Worm (Caenorhabditis elegans): ENCODE measurements around the gene C14A6.5.

The C14A6.5 gene

DNA sequence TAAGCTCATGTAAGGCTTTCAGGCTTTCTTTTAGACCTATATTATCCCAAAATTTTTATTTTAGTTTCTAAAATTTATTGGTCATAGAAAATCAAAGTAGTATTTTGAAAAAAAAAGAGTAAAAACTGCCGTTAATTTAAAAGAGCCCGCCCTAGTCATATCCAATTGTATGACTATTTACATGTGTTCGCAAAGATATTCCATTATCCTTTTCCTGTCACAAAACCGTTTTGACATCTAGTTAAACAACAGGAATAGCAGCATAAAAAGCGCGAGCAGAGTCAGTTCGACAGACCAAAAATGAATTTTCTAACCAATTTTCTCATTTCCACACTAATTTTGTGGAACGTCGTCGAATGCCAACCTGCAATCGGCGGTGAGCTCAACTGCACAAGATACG is 30.3 kb upstream of the C14A6.5 start, which contains the start of gene F16H6.3:
TSS of gene F16H6.3 (plus strand) at position 301 of the 400 bp plus-strand sequence.
- TF ChIP-seq pha-4 (tag; optimal IDR thresholded peaks at IDR 0.05) (no peak), ama-1 (optimal IDR thresholded peaks at IDR 0.05) (no peak), ama-1 (GFP tag; optimal IDR thresholded peaks at IDR 0.05) (no peak), snpc-3.4 (tag; optimal IDR thresholded peaks at IDR 0.05) (no peak), hlh-12 (tag; optimal IDR thresholded peaks at IDR 0.05) (no peak), madf-8 (GFP tag; conservative IDR thresholded peaks at IDR 0.05) (no peak), somi-1 (GFP tag; optimal IDR thresholded peaks at IDR 0.05) (no peak), let-607 (tag; optimal IDR thresholded peaks at IDR 0.05) (no peak)

DNA sequence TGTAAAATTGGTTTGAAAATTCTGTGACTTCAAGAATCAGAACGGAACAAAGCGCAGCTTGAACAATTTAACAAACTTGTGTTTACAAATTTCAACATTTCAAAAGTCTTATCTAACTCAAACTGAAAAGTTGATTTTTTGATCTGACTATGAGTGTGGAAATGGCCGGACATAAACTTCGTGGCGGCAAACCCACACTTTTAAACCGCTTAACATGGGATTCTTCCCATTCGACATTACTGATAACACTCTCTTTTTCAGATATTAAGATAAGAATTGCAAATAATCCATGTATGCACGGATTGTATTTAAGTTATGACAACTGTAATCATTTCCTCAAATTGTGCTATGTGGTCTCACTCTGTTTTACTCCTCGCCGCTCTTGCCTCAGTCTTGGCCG is 26.5 kb upstream of the C14A6.5 start, which contains the start of gene clec-42:
TSS of gene clec-42 (plus strand) at position 285 of the 400 bp plus-strand sequence.
- TF ChIP-seq cebp-2 (GFP tag; IDR thresholded peaks at IDR 0.05) (no peak), T26A5.8 (tag; optimal IDR thresholded peaks at IDR 0.05) (no peak), F57A8.1 (GFP tag; optimal IDR thresholded peaks at IDR 0.05) (no peak), sea-2 (GFP tag; IDR thresholded peaks at IDR 0.05) (no peak), ZK185.1 (tag; optimal IDR thresholded peaks at IDR 0.05; ENCODE audit: poor library complexity, severe bottlenecking) (no peak), unc-62 (GFP tag; optimal IDR thresholded peaks at IDR 0.05) (no peak), ceh-27 (GFP tag; optimal IDR thresholded peaks at IDR 0.05) (no peak), bed-2 (GFP tag; IDR thresholded peaks at IDR 0.05) (no peak), ztf-28 (GFP tag; IDR thresholded peaks at IDR 0.05) (no peak), tbx-9 (tag; optimal IDR thresholded peaks at IDR 0.05; ENCODE audit: borderline replicate concordance) (no peak)

DNA sequence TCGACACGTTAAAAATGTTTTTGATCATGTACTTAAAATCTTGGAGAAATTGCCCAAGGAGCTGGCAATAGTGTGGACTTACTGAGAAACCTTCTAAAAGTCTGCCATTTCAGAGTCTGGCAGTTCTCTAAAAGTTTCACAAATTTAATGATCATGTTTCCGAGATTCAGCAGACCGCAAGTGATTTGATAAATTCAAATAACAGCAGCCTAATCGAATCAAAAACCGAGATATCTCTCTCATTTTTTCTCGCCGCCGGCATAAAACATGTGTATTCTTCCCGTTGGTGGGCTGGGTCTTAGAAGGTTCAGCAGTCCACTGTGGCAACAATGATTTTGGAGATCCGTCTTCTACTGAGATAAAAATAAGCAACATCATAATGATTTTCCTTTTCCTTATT is 24.5 kb upstream of the C14A6.5 start, which contains the start of gene clec-246:
TSS of gene clec-246 (plus strand) at position 301 of the 400 bp plus-strand sequence.
- TF ChIP-seq unc-130 (GFP tag; optimal IDR thresholded peaks at IDR 0.05): no peak
- no peak for TF ChIP-seq rcor-1 (GFP tag; IDR thresholded peaks at IDR 0.05)
- no peak for TF ChIP-seq ets-4 (GFP tag; optimal IDR thresholded peaks at IDR 0.05)
- TF ChIP-seq pbrm-1 (GFP tag; IDR thresholded peaks at IDR 0.05): no peak
- no peak for TF ChIP-seq hmg-1.2 (GFP tag; IDR thresholded peaks at IDR 0.05)

DNA sequence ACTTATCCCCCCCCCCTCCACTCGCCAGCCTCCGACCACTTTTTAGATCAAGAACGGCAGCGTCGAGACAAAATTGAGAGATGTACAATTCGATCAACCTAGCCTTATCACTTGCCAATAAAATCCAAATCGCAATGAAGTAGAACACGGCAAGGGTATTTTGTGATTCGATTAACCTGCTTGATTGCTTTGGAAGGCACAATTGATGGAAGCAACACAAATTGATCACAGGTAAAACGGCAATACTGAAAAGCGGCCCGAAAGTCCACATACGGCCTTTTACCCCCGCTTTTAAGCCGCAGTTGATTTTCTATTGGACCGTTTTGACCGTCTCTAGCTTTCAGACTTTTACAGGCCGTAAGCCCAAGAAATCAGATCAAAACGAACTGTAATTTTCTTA is 23.7 kb upstream of the C14A6.5 start, which contains the start of gene clec-245:
TSS of gene clec-245 (minus strand) at position 101 of the 400 bp plus-strand sequence.
- TF ChIP-seq ceh-79 (tag; optimal IDR thresholded peaks at IDR 0.05) (no peak), cebp-1 (GFP tag; IDR thresholded peaks at IDR 0.05) (no peak), cebp-1 (tag; optimal IDR thresholded peaks at IDR 0.05) (no peak), F37B4.10 (GFP tag; IDR thresholded peaks at IDR 0.05) (no peak), nhr-80 (tag; optimal IDR thresholded peaks at IDR 0.05) (no peak), xnd-1 (tag; optimal IDR thresholded peaks at IDR 0.05) (no peak), F52B5.7 (tag; optimal IDR thresholded peaks at IDR 0.05) (no peak)

DNA sequence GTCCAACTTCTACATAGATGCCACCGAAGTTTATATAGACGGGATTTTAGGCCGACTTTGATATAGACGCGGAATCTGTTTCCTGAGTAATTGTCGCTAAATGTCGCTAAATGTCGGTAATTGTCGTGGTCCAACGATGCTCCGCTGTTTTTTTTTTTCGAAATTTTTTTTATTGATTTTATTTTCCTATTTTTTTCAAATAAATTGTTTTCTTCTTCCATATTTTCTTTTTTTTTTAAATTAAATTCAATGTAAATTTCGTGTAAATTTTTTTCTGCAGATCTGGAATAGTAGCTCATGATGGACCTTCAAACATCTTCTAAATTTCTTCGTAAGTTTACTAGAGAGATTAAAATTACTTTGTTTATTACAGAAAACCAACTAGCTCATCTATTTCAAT is 20.3 kb upstream of the C14A6.5 start, which contains the start of gene C31G12.3:
TSS of gene C31G12.3 (plus strand) at position 301 of the 400 bp plus-strand sequence.
- TF ChIP-seq F10E7.11 (tag; optimal IDR thresholded peaks at IDR 0.05): no peak
- no peak for TF ChIP-seq ceh-100 (GFP tag; IDR thresholded peaks at IDR 0.05)
- no peak for TF ChIP-seq F57C9.4 (tag; optimal IDR thresholded peaks at IDR 0.05)
- TF ChIP-seq F39B2.1 (GFP tag; IDR thresholded peaks at IDR 0.05): no peak
- TF ChIP-seq hmg-1.2 (GFP tag; IDR thresholded peaks at IDR 0.05): no peak
- no peak for TF ChIP-seq aptf-3 (GFP tag; IDR thresholded peaks at IDR 0.05)
- TF ChIP-seq chd-7 (tag; optimal IDR thresholded peaks at IDR 0.05): no peak
- no peak for TF ChIP-seq ztf-6 (GFP tag; IDR thresholded peaks at IDR 0.05)
- no peak for TF ChIP-seq let-607 (tag; optimal IDR thresholded peaks at IDR 0.05)
- TF ChIP-seq athp-1 (tag; optimal IDR thresholded peaks at IDR 0.05): no peak
- TF ChIP-seq C17E4.6 (GFP tag; IDR thresholded peaks at IDR 0.05): no peak
- no peak for TF ChIP-seq tlf-1 (GFP tag; optimal IDR thresholded peaks at IDR 0.05)
- TF ChIP-seq somi-1 (GFP tag; optimal IDR thresholded peaks at IDR 0.05): no peak
- TF ChIP-seq F49E8.2 (tag; optimal IDR thresholded peaks at IDR 0.05; ENCODE audit: insufficient read depth): no peak
